Fruit fly (Drosophila melanogaster) whole organism, embryonic: ENCODE measurements around the gene CG31816.

Experiments
- Blimp-1 ChIP-seq: fragments of 200-800 bp; sonication (Bioruptor generic); optimal IDR thresholded peaks from 3 replicates; lab custom pipeline; 2018; ENCODE audit warnings: missing biosample characterization, missing genetic modification characterization, mild to moderate bottlenecking, moderate library complexity, missing genetic modification reagents
- C15 ChIP-seq: fragments of 200-800 bp; sonication (Bioruptor generic); IDR thresholded peaks from 3 replicates; pipeline ENCODE4 v1.3.6; 2022; ENCODE audit warnings: missing biosample characterization, missing genetic modification characterization
- CG10147 ChIP-seq: fragments of 200-800 bp; sonication (Bioruptor generic); optimal IDR thresholded peaks from 2 replicates; lab custom pipeline; 2019; ENCODE audit warnings: missing biosample characterization, mild to moderate bottlenecking, missing genetic modification characterization, moderate library complexity
- CG10267 ChIP-seq: fragments of 200-800 bp; sonication (Bioruptor generic); optimal IDR thresholded peaks from 2 replicates; lab custom pipeline; 2018; ENCODE audit warnings: missing biosample characterization, mild to moderate bottlenecking, missing genetic modification characterization, moderate library complexity
- CG10462 ChIP-seq: fragments of 200-800 bp; sonication (Bioruptor generic); optimal IDR thresholded peaks from 2 replicates; lab custom pipeline; 2016; ENCODE audit warnings: missing biosample characterization, missing genetic modification characterization
- CG11398 ChIP-seq: fragments of 200-800 bp; sonication (Bioruptor generic); optimal IDR thresholded peaks from 2 replicates; lab custom pipeline; 2016; ENCODE audit warnings: missing biosample characterization, missing genetic modification characterization
- CG12299 ChIP-seq: fragments of 200-800 bp; sonication (Bioruptor generic); optimal IDR thresholded peaks from 2 replicates; lab custom pipeline; 2018; ENCODE audit warnings: missing biosample characterization, mild to moderate bottlenecking, missing genetic modification characterization
- CG1233 ChIP-seq: fragments of 200-800 bp; sonication (Bioruptor generic); optimal IDR thresholded peaks from 4 replicates; lab custom pipeline; 2018; ENCODE audit warnings: missing biosample characterization, mild to moderate bottlenecking, missing genetic modification characterization
- CG12942 ChIP-seq: fragments of 200-800 bp; sonication (Bioruptor generic); optimal IDR thresholded peaks from 3 replicates; lab custom pipeline; 2016; ENCODE audit warnings: missing biosample characterization, missing genetic modification characterization
- CG13424 ChIP-seq: fragments of 200-800 bp; sonication (Bioruptor generic); optimal IDR thresholded peaks from 2 replicates; lab custom pipeline; 2019; ENCODE audit warnings: missing biosample characterization, mild to moderate bottlenecking, missing genetic modification characterization, moderate library complexity
- CG14965 ChIP-seq: fragments of 200-800 bp; sonication (Bioruptor generic); optimal IDR thresholded peaks from 2 replicates; lab custom pipeline; 2016; ENCODE audit warnings: missing biosample characterization, missing genetic modification characterization, borderline replicate concordance
- CG15601 ChIP-seq: fragments of 200-800 bp; sonication (Bioruptor generic); optimal IDR thresholded peaks from 3 replicates; lab custom pipeline; 2019; ENCODE audit warnings: missing biosample characterization, mild to moderate bottlenecking, missing genetic modification characterization, moderate library complexity
- CG17912 ChIP-seq: fragments of 200-800 bp; sonication (Bioruptor generic); optimal IDR thresholded peaks from 2 replicates; lab custom pipeline; 2018; ENCODE audit warnings: missing biosample characterization, mild to moderate bottlenecking, missing genetic modification characterization
- CG18619 ChIP-seq: fragments of 200-800 bp; sonication (Bioruptor generic); optimal IDR thresholded peaks from 3 replicates; lab custom pipeline; 2017; ENCODE audit warnings: missing biosample characterization, mild to moderate bottlenecking, missing genetic modification characterization
- CG3281 ChIP-seq: fragments of 200-800 bp; sonication (Bioruptor generic); optimal IDR thresholded peaks from 3 replicates; lab custom pipeline; 2017; ENCODE audit warnings: missing biosample characterization, mild to moderate bottlenecking, missing genetic modification characterization
- CG3847 ChIP-seq: fragments of 200-800 bp; sonication (Bioruptor generic); IDR thresholded peaks from 2 replicates; pipeline ENCODE4 v1.3.6; 2022; ENCODE audit warnings: missing biosample characterization, missing genetic modification characterization
- CG4328 ChIP-seq: fragments of 200-800 bp; sonication (Bioruptor generic); optimal IDR thresholded peaks from 3 replicates; lab custom pipeline; 2017; ENCODE audit warnings: missing biosample characterization, missing genetic modification reagents, missing genetic modification characterization
- CG6654 ChIP-seq: fragments of 200-800 bp; sonication (Bioruptor generic); optimal IDR thresholded peaks from 2 replicates; lab custom pipeline; 2017; ENCODE audit warnings: missing biosample characterization, mild to moderate bottlenecking, missing genetic modification characterization
- D19A ChIP-seq: fragments of 200-800 bp; optimal IDR thresholded peaks from 3 replicates; lab custom pipeline; 2019; ENCODE audit warnings: missing biosample characterization, mild to moderate bottlenecking, missing genetic modification characterization, moderate library complexity
- Dfd ChIP-seq, 2 experiments: fragments of >200 bp; optimal IDR thresholded peaks; 2 replicates each; lab custom pipeline; 2017; ENCODE audit warnings: missing biosample characterization in 2 of 2, missing genetic modification characterization in 2 of 2
- Gsc ChIP-seq: fragments of 200-800 bp; sonication (Bioruptor generic); IDR thresholded peaks from 2 replicates; pipeline ENCODE4 v1.3.6; 2022; ENCODE audit warnings: missing biosample characterization, missing genetic modification characterization
- HLHmδ ChIP-seq: fragments of 200-800 bp; sonication (Bioruptor generic); optimal IDR thresholded peaks from 2 replicates; lab custom pipeline; 2018; ENCODE audit warnings: missing biosample characterization, mild to moderate bottlenecking, missing genetic modification characterization, moderate library complexity
- Hr78 ChIP-seq, 2 experiments: fragments of 200-800 bp in 1 of 2; fragments of >200 bp in 1 of 2; sonication (Bioruptor generic) in 1 of 2; optimal IDR thresholded peaks; 2 replicates each; lab custom pipeline; 2017 to 2019; ENCODE audit warnings: missing biosample characterization in 2 of 2, missing genetic modification characterization in 2 of 2, mild to moderate bottlenecking in 1 of 2, moderate library complexity in 1 of 2
- Ravus ChIP-seq: fragments of 200-800 bp; sonication (Bioruptor generic); IDR thresholded peaks from 2 replicates; pipeline ENCODE4 v1.3.6; 2022; ENCODE audit warnings: missing biosample characterization, missing genetic modification characterization
- Spps ChIP-seq: fragments of 200-800 bp; sonication (Bioruptor generic); optimal IDR thresholded peaks from 2 replicates; lab custom pipeline; 2018; ENCODE audit warnings: missing biosample characterization, mild to moderate bottlenecking, missing genetic modification characterization
- ap ChIP-seq: fragments of 200-800 bp; sonication (Bioruptor generic); IDR thresholded peaks from 2 replicates; pipeline ENCODE4 v1.3.6; 2022; ENCODE audit warnings: missing biosample characterization, missing genetic modification characterization
- ase ChIP-seq: fragments of 200-800 bp; sonication (Bioruptor generic); IDR thresholded peaks from 3 replicates; pipeline ENCODE4 v1.3.6; 2022; ENCODE audit warnings: missing biosample characterization, missing genetic modification characterization
- bbx ChIP-seq: fragments of 200-800 bp; sonication (Bioruptor generic); IDR thresholded peaks from 2 replicates; pipeline ENCODE4 v1.3.6; 2022; ENCODE audit warnings: missing biosample characterization, missing genetic modification characterization; ENCODE audit not compliant: partially characterized antibody
- bcd ChIP-seq: fragments of 200-800 bp; sonication (Bioruptor generic); optimal IDR thresholded peaks from 2 replicates; lab custom pipeline; 2017; ENCODE audit warnings: missing biosample characterization, mild to moderate bottlenecking, missing genetic modification characterization
- btn ChIP-seq: fragments of 200-800 bp; sonication (Bioruptor generic); optimal IDR thresholded peaks from 2 replicates; lab custom pipeline; 2016; ENCODE audit warnings: missing biosample characterization, missing genetic modification characterization
- chif ChIP-seq, 2 experiments: fragments of 200-800 bp; sonication (Bioruptor generic); optimal IDR thresholded peaks; 3 replicates each; lab custom pipeline; 2016; ENCODE audit warnings: missing biosample characterization in 2 of 2, missing genetic modification characterization in 2 of 2
- cwo ChIP-seq: fragments of 200-800 bp; sonication (Bioruptor generic); optimal IDR thresholded peaks from 3 replicates; lab custom pipeline; 2017; ENCODE audit warnings: missing biosample characterization, missing genetic modification characterization, mild to moderate bottlenecking, moderate library complexity, missing genetic modification reagents
- dan ChIP-seq: fragments of 200-800 bp; sonication (Bioruptor generic); IDR thresholded peaks from 2 replicates; pipeline ENCODE4 v1.3.6; 2022; ENCODE audit warnings: missing biosample characterization, missing genetic modification characterization
- dimm ChIP-seq: fragments of 200-800 bp; sonication (Bioruptor generic); IDR thresholded peaks from 2 replicates; pipeline ENCODE4 v1.3.6; 2022; ENCODE audit warnings: missing biosample characterization, missing genetic modification characterization
- dmrt99B ChIP-seq: fragments of 200-800 bp; sonication (Bioruptor generic); optimal IDR thresholded peaks from 2 replicates; lab custom pipeline; 2018; ENCODE audit warnings: missing biosample characterization, mild to moderate bottlenecking, missing genetic modification characterization, moderate library complexity
- emc ChIP-seq: fragments of 200-800 bp; sonication (Bioruptor generic); optimal IDR thresholded peaks from 2 replicates; lab custom pipeline; 2016; ENCODE audit warnings: missing biosample characterization, missing genetic modification characterization
- esg ChIP-seq: fragments of 200-800 bp; sonication (Bioruptor generic); conservative IDR thresholded peaks from 2 replicates; pipeline ENCODE4 v1.3.6; 2022; ENCODE audit warnings: missing biosample characterization, missing genetic modification characterization
- fd64A ChIP-seq: fragments of 200-800 bp; sonication (Bioruptor generic); optimal IDR thresholded peaks from 3 replicates; lab custom pipeline; 2018; ENCODE audit warnings: missing biosample characterization, mild to moderate bottlenecking, missing genetic modification characterization
- her ChIP-seq: fragments of 200-800 bp; sonication (Bioruptor generic); optimal IDR thresholded peaks from 2 replicates; lab custom pipeline; 2016; ENCODE audit warnings: missing biosample characterization, missing genetic modification characterization
- jing ChIP-seq: fragments of 200-800 bp; sonication (Bioruptor generic); optimal IDR thresholded peaks from 2 replicates; lab custom pipeline; 2018; ENCODE audit warnings: missing biosample characterization, mild to moderate bottlenecking, missing genetic modification characterization
- jumu ChIP-seq: fragments of 200-800 bp; sonication (Bioruptor generic); optimal IDR thresholded peaks from 3 replicates; lab custom pipeline; 2016; ENCODE audit warnings: missing biosample characterization, missing genetic modification characterization
- ken ChIP-seq: fragments of 200-800 bp; sonication (Bioruptor generic); IDR thresholded peaks from 3 replicates; pipeline ENCODE4 v1.3.6; 2022; ENCODE audit warnings: missing biosample characterization, missing genetic modification characterization
- oc ChIP-seq: fragments of 200-800 bp; sonication (Bioruptor generic); optimal IDR thresholded peaks from 2 replicates; lab custom pipeline; 2018; ENCODE audit warnings: missing biosample characterization, mild to moderate bottlenecking, missing genetic modification characterization, moderate library complexity
- sima ChIP-seq: fragments of 200-800 bp; sonication (Bioruptor generic); optimal IDR thresholded peaks from 2 replicates; lab custom pipeline; 2016; ENCODE audit warnings: missing biosample characterization, missing genetic modification characterization
- stwl ChIP-seq: fragments of 200-800 bp; sonication (Bioruptor generic); optimal IDR thresholded peaks from 3 replicates; lab custom pipeline; 2018; ENCODE audit warnings: missing biosample characterization, mild to moderate bottlenecking, missing genetic modification characterization, moderate library complexity
- tio ChIP-seq: fragments of 200-800 bp; sonication (Bioruptor generic); optimal IDR thresholded peaks from 2 replicates; lab custom pipeline; 2017; ENCODE audit warnings: missing biosample characterization, missing genetic modification characterization, inconsistent platforms
- tup ChIP-seq: fragments of 200-800 bp; sonication (Bioruptor generic); optimal IDR thresholded peaks from 2 replicates; lab custom pipeline; 2016; ENCODE audit warnings: missing biosample characterization, mild to moderate bottlenecking, missing genetic modification characterization, moderate library complexity
- usp ChIP-seq: fragments of >200 bp; optimal IDR thresholded peaks from 2 replicates; lab custom pipeline; 2017; ENCODE audit warnings: missing biosample characterization, missing genetic modification characterization
- zen ChIP-seq: fragments of 200-800 bp; sonication (Bioruptor generic); optimal IDR thresholded peaks from 3 replicates; lab custom pipeline; 2018; ENCODE audit warnings: missing biosample characterization, mild to moderate bottlenecking, missing genetic modification characterization, moderate library complexity

CG31816 gene

dm6 chr2L:16519582-16520474, 22.5 kb upstream of the CG31816 start (continued):
- TF ChIP-seq esg (GFP tag; lab: Robert Waterston, UW): peak; percentile 44
- peak; percentile 22 for TF ChIP-seq CG1233 (GFP tag; lab: Kevin White, UChicago)
- no peak for TF ChIP-seq stwl
- TF ChIP-seq Hr78 (GFP tag; optimal IDR thresholded peaks at IDR 0.05; lab: Kevin White, UChicago): peak in 1 of 2 experiments; percentile 45
- TF ChIP-seq usp (GFP tag; lab: Kevin White, UChicago): no peak
- no peak; the same call in 2 of the 3 replicates for TF ChIP-seq ken (GFP tag; lab: Robert Waterston, UW)
- TF ChIP-seq bbx (GFP tag; lab: Robert Waterston, UW): no peak
- TF ChIP-seq bcd (GFP tag; lab: Kevin White, UChicago): peak; percentile 35
- no peak for TF ChIP-seq CG10462
- no peak for TF ChIP-seq CG11398 (GFP tag; lab: Kevin White, UChicago)
- TF ChIP-seq zen (tag; lab: Kevin White, UChicago): no peak
- TF ChIP-seq CG3281 (GFP tag; lab: Kevin White, UChicago): peak; percentile 49
- TF ChIP-seq CG4328 (GFP tag; lab: Kevin White, UChicago): no peak
- TF ChIP-seq Spps (tag; lab: Kevin White, UChicago): no peak
- no peak for TF ChIP-seq dimm (GFP tag; lab: Robert Waterston, UW)
- TF ChIP-seq CG10267 (tag; lab: Kevin White, UChicago): no peak
- no peak for TF ChIP-seq emc
- TF ChIP-seq CG18619 (GFP tag; lab: Kevin White, UChicago): no peak
- no peak for TF ChIP-seq dan (GFP tag; lab: Robert Waterston, UW)
- TF ChIP-seq C15 (GFP tag; lab: Robert Waterston, UW): no peak
- TF ChIP-seq CG13424 (tag; lab: Kevin White, UChicago): peak; percentile 56
- no peak for TF ChIP-seq tup (GFP tag; lab: Kevin White, UChicago)
- TF ChIP-seq jumu (GFP tag; lab: Kevin White, UChicago): no peak
- TF ChIP-seq CG3847 (GFP tag; lab: Robert Waterston, UW): no peak
- no peak for TF ChIP-seq CG6654 (GFP tag; lab: Kevin White, UChicago)
- no peak for TF ChIP-seq Gsc
- no peak for TF ChIP-seq CG17912 (GFP tag; lab: Kevin White, UChicago)
- TF ChIP-seq her: no peak
- TF ChIP-seq CG12942 (GFP tag; lab: Kevin White, UChicago): peak; percentile 20
- TF ChIP-seq ap: no peak
- TF ChIP-seq D19A (tag; lab: Kevin White, UChicago): peak; percentile 99
- no peak for TF ChIP-seq jing
- no peak for TF ChIP-seq chif (GFP tag; optimal IDR thresholded peaks at IDR 0.05; lab: Kevin White, UChicago)
- TF ChIP-seq oc: no peak
- no peak for TF ChIP-seq HLHmδ
- no peak for TF ChIP-seq tio (GFP tag; lab: Kevin White, UChicago)
- no peak for TF ChIP-seq btn (GFP tag; lab: Kevin White, UChicago)
- TF ChIP-seq sima (GFP tag; lab: Kevin White, UChicago): no peak
- TF ChIP-seq Ravus (GFP tag; lab: Robert Waterston, UW): no peak
- peak; percentile 18 for TF ChIP-seq CG15601 (tag; lab: Kevin White, UChicago)
- TF ChIP-seq CG12299: no peak
- no peak for TF ChIP-seq CG14965 (GFP tag; lab: Kevin White, UChicago)
- TF ChIP-seq Dfd (GFP tag; optimal IDR thresholded peaks at IDR 0.05; lab: Kevin White, UChicago): no peak
- TF ChIP-seq Blimp-1 (GFP tag; lab: Kevin White, UChicago): peak; percentile 45
- peak; percentile 15 for TF ChIP-seq fd64A (GFP tag; lab: Kevin White, UChicago)
- TF ChIP-seq cwo (GFP tag; lab: Kevin White, UChicago): peak; percentile 1
- TF ChIP-seq dmrt99B (tag; lab: Kevin White, UChicago): peak; percentile 38
- no peak for TF ChIP-seq CG10147
- TF ChIP-seq ase (GFP tag; lab: Robert Waterston, UW): no peak
